Worm (Caenorhabditis elegans): Measurements from ENCODE around the gene T13H5.8.

T13H5.8 gene

DNA sequence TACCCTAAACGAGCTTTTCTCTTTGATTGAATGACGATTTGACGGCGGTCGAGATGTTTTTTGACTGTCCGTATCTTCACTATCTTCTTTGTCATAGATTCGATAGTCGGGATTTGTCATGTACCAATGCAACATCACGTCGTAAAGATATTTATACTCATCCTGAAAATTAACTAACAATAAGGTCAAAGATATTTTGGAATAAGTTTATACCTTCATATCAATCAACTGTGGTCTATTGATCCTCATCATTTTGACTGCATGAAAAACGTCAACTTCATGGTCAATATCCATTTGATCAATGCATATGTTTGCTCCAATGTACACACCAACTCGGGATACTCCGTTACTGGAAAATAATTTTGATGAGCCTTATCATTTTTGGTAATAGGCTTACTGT lies 30.2 kb upstream of the T13H5.8 start:
- no peak for TF ChIP-seq Y95B8A.8 (GFP tag; IDR thresholded peaks at IDR 0.05)
- TF ChIP-seq Y79H2A.3 (GFP tag; conservative IDR thresholded peaks at IDR 0.05): no peak
- TF ChIP-seq ztf-28 (GFP tag; IDR thresholded peaks at IDR 0.05): no peak
- TF ChIP-seq mxl-1 (tag; optimal IDR thresholded peaks at IDR 0.05): no peak
- no peak for TF ChIP-seq nfya-1 (tag; optimal IDR thresholded peaks at IDR 0.05; ENCODE audit: borderline replicate concordance, insufficient read depth)
- TF ChIP-seq mes-4 (tag; optimal IDR thresholded peaks at IDR 0.05): no peak
- no peak for TF ChIP-seq lsl-1 (GFP tag; optimal IDR thresholded peaks at IDR 0.05)
- TF ChIP-seq K11D2.4 (GFP tag; IDR thresholded peaks at IDR 0.05): no peak
- TF ChIP-seq attf-3 (GFP tag; conservative IDR thresholded peaks at IDR 0.05): no peak
- TF ChIP-seq F39B2.1 (GFP tag; IDR thresholded peaks at IDR 0.05): no peak
- TF ChIP-seq nfya-2 (GFP tag; IDR thresholded peaks at IDR 0.05): no peak
- TF ChIP-seq F10E7.11 (tag; optimal IDR thresholded peaks at IDR 0.05): no peak
- no peak for TF ChIP-seq F22D6.2 (tag; optimal IDR thresholded peaks at IDR 0.05)
- TF ChIP-seq fkh-3 (tag; optimal IDR thresholded peaks at IDR 0.05): no peak

- TF ChIP-seq nhr-90 (tag; optimal IDR thresholded peaks at IDR 0.05) (no peak), him-1 (tag; optimal IDR thresholded peaks at IDR 0.05) (no peak), ceh-91 (GFP tag; IDR thresholded peaks at IDR 0.05) (no peak)
Observed at ce11 chrII:8494228-8494717, 24.0 kb upstream of the T13H5.8 start, which contains the start of gene M05D6.9. Gene M05D6.9, plus strand, starts transcription at chrII:8494278.

ce11 chrII:8496184-8496583 lies 22.1 kb upstream of the T13H5.8 start:
- TF ChIP-seq him-1 (tag; optimal IDR thresholded peaks at IDR 0.05) (no peak), ama-1 (optimal IDR thresholded peaks at IDR 0.05) (no peak), ama-1 (GFP tag; optimal IDR thresholded peaks at IDR 0.05) (no peak), ztf-25 (GFP tag; IDR thresholded peaks at IDR 0.05) (no peak), snpc-3.4 (tag; optimal IDR thresholded peaks at IDR 0.05) (no peak), ceh-40 (GFP tag; IDR thresholded peaks at IDR 0.05) (no peak), ceh-27 (GFP tag; optimal IDR thresholded peaks at IDR 0.05) (no peak), lin-35 (GFP tag; optimal IDR thresholded peaks at IDR 0.05) (no peak), nfya-2 (GFP tag; IDR thresholded peaks at IDR 0.05) (no peak), lin-26 (GFP tag; IDR thresholded peaks at IDR 0.05) (no peak), ztf-3 (GFP tag; optimal IDR thresholded peaks at IDR 0.05) (no peak), die-1 (tag; optimal IDR thresholded peaks at IDR 0.05) (no peak), tbp1 (GFP tag; optimal IDR thresholded peaks at IDR 0.05) (no peak), hmg-20 (GFP tag; IDR thresholded peaks at IDR 0.05) (no peak), T07F8.4 (tag; optimal IDR thresholded peaks at IDR 0.05) (no peak), dox-1 (GFP tag; IDR thresholded peaks at IDR 0.05) (no peak), ztf-18 (tag; optimal IDR thresholded peaks at IDR 0.05) (no peak), zim-3 (tag; optimal IDR thresholded peaks at IDR 0.05) (no peak)

- TF ChIP-seq B0336.3 (GFP tag; IDR thresholded peaks at IDR 0.05) (no peak), dox-1 (GFP tag; IDR thresholded peaks at IDR 0.05) (no peak), cebp-2 (GFP tag; IDR thresholded peaks at IDR 0.05) (no peak)
Observed at ce11 chrII:8498173-8498572, 20.1 kb upstream of the T13H5.8 start.

- TF ChIP-seq cebp-1 (GFP tag; IDR thresholded peaks at IDR 0.05): no peak
- TF ChIP-seq cebp-1 (tag; optimal IDR thresholded peaks at IDR 0.05): peak; percentile 11
- 0 out of 2 replicates have a peak, but pooled peaks have one; percentile 7 for TF ChIP-seq bed-2 (GFP tag; IDR thresholded peaks at IDR 0.05)
- no peak for TF ChIP-seq ekl-4 (GFP tag; IDR thresholded peaks at IDR 0.05)
- no peak for TF ChIP-seq fkh-3 (tag; optimal IDR thresholded peaks at IDR 0.05)
- no peak for TF ChIP-seq K11D2.4 (GFP tag; IDR thresholded peaks at IDR 0.05)
- no peak for TF ChIP-seq ztf-25 (GFP tag; IDR thresholded peaks at IDR 0.05)
- TF ChIP-seq madf-3 (GFP tag; IDR thresholded peaks at IDR 0.05): no peak
Observed at ce11 chrII:8499021-8499420, 19.3 kb upstream of the T13H5.8 start.

Measured in whole organism, young adult.